Worm (Caenorhabditis elegans) whole organism, mixed stage, embryonic: Measurements from ENCODE around the gene tig-2.

Experiments used
- mls-2 ChIP-seq: sonication (generic microtip); optimal IDR thresholded peaks from 2 replicates; lab custom pipeline; 2016; ENCODE audit warnings: mild to moderate bottlenecking, missing genetic modification characterization, moderate library complexity, missing compliant biosample characterization
- sptf-1 ChIP-seq: sonication (generic microtip); optimal IDR thresholded peaks from 2 replicates; lab custom pipeline; 2017; ENCODE audit warnings: mild to moderate bottlenecking, missing genetic modification characterization, moderate library complexity, missing compliant biosample characterization

DNA sequence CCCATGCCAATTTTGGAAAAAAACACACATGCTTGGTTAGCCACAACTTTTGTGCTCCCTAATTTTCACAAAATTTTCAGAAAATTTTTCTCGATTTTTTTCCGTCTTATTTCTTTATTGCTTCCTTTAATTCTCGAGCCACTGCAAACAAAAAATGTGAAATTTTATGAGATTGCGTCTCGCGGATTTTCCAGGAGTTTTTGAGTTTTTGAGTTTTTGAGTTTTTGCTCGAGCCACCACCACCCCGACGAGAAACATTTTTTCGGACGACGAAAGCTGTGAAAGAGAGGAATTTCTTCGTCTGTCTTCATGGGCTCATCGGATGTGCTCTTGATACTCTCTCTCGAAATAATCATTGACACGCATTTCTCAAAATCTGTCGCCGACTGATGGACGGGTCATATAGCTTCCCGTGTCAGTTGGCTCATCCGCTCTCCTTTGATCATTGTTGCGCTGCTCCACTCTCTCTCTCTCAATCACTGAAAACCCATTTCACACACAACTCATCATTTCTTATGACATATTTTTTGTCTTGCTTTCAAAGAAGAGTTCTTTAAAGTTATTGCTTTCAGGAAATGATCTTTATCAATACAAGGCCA, 47.5 kb upstream of the tig-2 start, which contains the start of gene C18G1.1:
- TF ChIP-seq sptf-1 (tag; lab: Kevin White, UChicago) = no peak
- TF ChIP-seq mls-2 (tag; lab: Kevin White, UChicago) = no peak
